Worm (Caenorhabditis elegans) whole organism, early embryonic: ENCODE data around the gene dct-8.

Experiments
- F13C5.2 ChIP-seq: sonication (generic microtip); optimal IDR thresholded peaks from 2 replicates; lab custom pipeline; 2017; ENCODE audit warnings: mild to moderate bottlenecking, missing genetic modification characterization, inconsistent platforms, missing compliant biosample characterization
- aly-1 ChIP-seq: sonication (generic microtip); optimal IDR thresholded peaks from 2 replicates; lab custom pipeline; 2016; ENCODE audit warnings: missing genetic modification characterization, missing compliant biosample characterization
- ama-1 ChIP-seq: fragments of 150-350 bp; optimal IDR thresholded peaks from 2 replicates; lab custom pipeline; 2014
- ceh-13 ChIP-seq: fragments of 200-800 bp; sonication (Bioruptor generic); optimal IDR thresholded peaks from 2 replicates; lab custom pipeline; 2018; ENCODE audit warnings: mild to moderate bottlenecking, missing genetic modification characterization, missing compliant biosample characterization
- ceh-36 ChIP-seq: sonication (generic microtip); optimal IDR thresholded peaks from 2 replicates; lab custom pipeline; 2016; ENCODE audit warnings: missing genetic modification characterization, inconsistent platforms, missing compliant biosample characterization
- ets-7 ChIP-seq: sonication (generic microtip); optimal IDR thresholded peaks from 2 replicates; lab custom pipeline; 2016; ENCODE audit warnings: missing genotype, missing genetic modification characterization, missing compliant biosample characterization
- flt-1 ChIP-seq: fragments of 200-800 bp; sonication (Bioruptor generic); IDR thresholded peaks from 2 replicates; pipeline ENCODE4 v1.3.6; 2022; ENCODE audit warnings: missing genetic modification characterization, missing compliant biosample characterization
- hmg-4 ChIP-seq: fragments of 200-800 bp; sonication (Bioruptor generic); optimal IDR thresholded peaks from 2 replicates; lab custom pipeline; 2018; ENCODE audit warnings: mild to moderate bottlenecking, missing genetic modification characterization, missing compliant biosample characterization
- hnd-1 ChIP-seq: sonication (generic microtip); optimal IDR thresholded peaks from 2 replicates; lab custom pipeline; 2016; ENCODE audit warnings: missing genetic modification characterization, missing compliant biosample characterization
- pes-1 ChIP-seq: fragments of 200-800 bp; sonication (Bioruptor generic); IDR thresholded peaks from 2 replicates; pipeline ENCODE4 v1.3.6; 2022; ENCODE audit warnings: missing genetic modification reagents, missing genetic modification characterization, missing compliant biosample characterization
- sea-1 ChIP-seq: fragments of 200-800 bp; sonication (Bioruptor generic); conservative IDR thresholded peaks from 2 replicates; pipeline ENCODE4 v1.3.6; 2022; ENCODE audit warnings: missing genetic modification characterization, missing compliant biosample characterization
- tbx-11 ChIP-seq: fragments of 200-800 bp; sonication (Bioruptor generic); IDR thresholded peaks from 2 replicates; pipeline ENCODE4 v1.3.6; 2022; ENCODE audit warnings: missing genetic modification characterization, missing compliant biosample characterization
- tbx-37 ChIP-seq: fragments of 200-800 bp; sonication (Bioruptor generic); conservative IDR thresholded peaks from 2 replicates; pipeline ENCODE4 v1.3.6; 2022; ENCODE audit warnings: missing genetic modification reagents, missing genetic modification characterization, missing compliant biosample characterization
- tra-4 ChIP-seq: sonication (generic microtip); optimal IDR thresholded peaks from 2 replicates; lab custom pipeline; 2017; ENCODE audit warnings: missing genetic modification characterization, missing compliant biosample characterization

DNA sequence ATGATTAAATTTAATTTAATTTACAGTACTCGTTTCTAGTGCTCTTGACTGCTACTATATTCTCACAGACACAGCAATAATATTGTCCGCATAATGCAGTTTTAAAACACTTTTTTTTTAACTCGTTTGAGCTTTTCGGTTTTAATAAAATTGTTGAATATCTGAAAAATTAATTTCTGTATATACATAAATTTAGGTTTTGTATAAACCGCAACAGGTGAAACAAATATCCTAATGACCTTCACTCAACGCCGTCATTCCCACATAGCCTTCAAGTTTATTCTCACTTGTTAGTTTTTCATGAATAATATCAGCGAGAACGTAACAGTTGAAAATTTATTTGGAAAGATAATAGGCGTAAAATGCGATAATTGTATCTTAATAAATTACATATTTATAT, 24.6 kb downstream of the dct-8 start, which contains the start of gene srz-19:
- TF ChIP-seq pes-1 (GFP tag; lab: Robert Waterston, UW) (no peak), tbx-11 (GFP tag; lab: Robert Waterston, UW) (no peak), ama-1 (lab: Kevin White, UChicago) (no peak), aly-1 (tag; lab: Kevin White, UChicago) (no peak), hnd-1 (tag; lab: Kevin White, UChicago) (no peak), ceh-13 (GFP tag; lab: Kevin White, UChicago) (no peak), F13C5.2 (tag; lab: Kevin White, UChicago) (no peak), hmg-4 (no peak), ceh-36 (tag; lab: Kevin White, UChicago) (no peak), tra-4 (no peak), tbx-37 (GFP tag; lab: Robert Waterston, UW) (no peak), sea-1 (GFP tag; lab: Robert Waterston, UW) (no peak), flt-1 (GFP tag; lab: Robert Waterston, UW) (no peak), ets-7 (tag; lab: Kevin White, UChicago) (no peak)
